Fruit fly (Drosophila melanogaster): ENCODE measurements around the gene Upf2.

Gene Upf2

dm6 chrX:8122834-8123233 is 47.6 kb upstream of the Upf2 start (continued):
- TF ChIP-seq net (GFP tag; optimal IDR thresholded peaks at IDR 0.05), result peak; percentile 63
- TF ChIP-seq Ets96B (tag; optimal IDR thresholded peaks at IDR 0.05), result peak; percentile 17
- TF ChIP-seq acj6 (GFP tag; optimal IDR thresholded peaks at IDR 0.05), result peak; percentile 34
- TF ChIP-seq topi (GFP tag; optimal IDR thresholded peaks at IDR 0.05), result peak; percentile 15
- TF ChIP-seq CG34406 (GFP tag; optimal IDR thresholded peaks at IDR 0.05), result no peak
- no peak for TF ChIP-seq Eip93F (GFP tag; optimal IDR thresholded peaks at IDR 0.05)
- TF ChIP-seq dac (GFP tag; optimal IDR thresholded peaks at IDR 0.05), result peak; percentile 47
- TF ChIP-seq CG6276 (GFP tag; optimal IDR thresholded peaks at IDR 0.05), result peak; percentile 66
- TF ChIP-seq Lpt (GFP tag; optimal IDR thresholded peaks at IDR 0.05), result peak; percentile 54
- no peak for TF ChIP-seq CG9139 (GFP tag; optimal IDR thresholded peaks at IDR 0.05)
- TF ChIP-seq vri (GFP tag; optimal IDR thresholded peaks at IDR 0.05), result no peak
- TF ChIP-seq Met (GFP tag; optimal IDR thresholded peaks at IDR 0.05), result no peak
- TF ChIP-seq Ets21C (GFP tag; optimal IDR thresholded peaks at IDR 0.05), result no peak

- TF ChIP-seq Eip78C (GFP tag), result peak; percentile 39
- no peak for TF ChIP-seq CG11902 (GFP tag; optimal IDR thresholded peaks at IDR 0.05)
- no peak for TF ChIP-seq Blimp-1 (GFP tag; optimal IDR thresholded peaks at IDR 0.05)
Measured at dm6 chrX:8120939-8121338, 45.7 kb upstream of the Upf2 start, which contains the start of gene CG2260. TSS of gene CG2260 (minus strand) at chrX:8121147.

dm6 chrX:8116813-8117212 is 41.5 kb upstream of the Upf2 start, which contains the start of gene CG1575:
TSS of gene CG1575 (plus strand) at chrX:8117012.
- TF ChIP-seq Eip75B (GFP tag; optimal IDR thresholded peaks at IDR 0.05), result no peak
- no peak for TF ChIP-seq Lpt (GFP tag; optimal IDR thresholded peaks at IDR 0.05)
- no peak for TF ChIP-seq fkh (GFP tag; optimal IDR thresholded peaks at IDR 0.05)
- TF ChIP-seq CG8632 (GFP tag; optimal IDR thresholded peaks at IDR 0.05), result no peak
- no peak for TF ChIP-seq CG6276 (GFP tag; optimal IDR thresholded peaks at IDR 0.05)
- no peak for TF ChIP-seq fd59A (GFP tag; optimal IDR thresholded peaks at IDR 0.05)
- TF ChIP-seq CG11294 (GFP tag; IDR thresholded peaks at IDR 0.05), result no peak
- no peak for TF ChIP-seq CG4318 (GFP tag; optimal IDR thresholded peaks at IDR 0.05)
- no peak for TF ChIP-seq CG6854 (GFP tag; optimal IDR thresholded peaks at IDR 0.05)
- TF ChIP-seq Hr38 (GFP tag; optimal IDR thresholded peaks at IDR 0.05), result no peak
- TF ChIP-seq CG7368 (GFP tag; optimal IDR thresholded peaks at IDR 0.05), result no peak

- no peak for TF ChIP-seq CG6792 (GFP tag; optimal IDR thresholded peaks at IDR 0.05)
- no peak for TF ChIP-seq CG11294 (GFP tag; IDR thresholded peaks at IDR 0.05)
- TF ChIP-seq fkh (GFP tag; optimal IDR thresholded peaks at IDR 0.05), result peak; percentile 5
- peak; percentile 4 for TF ChIP-seq CG6276 (GFP tag; optimal IDR thresholded peaks at IDR 0.05)
- TF ChIP-seq Gug (GFP tag; IDR thresholded peaks at IDR 0.05), result no peak
- no peak for TF ChIP-seq Sox14 (GFP tag; optimal IDR thresholded peaks at IDR 0.05)
- TF ChIP-seq CG7368 (GFP tag; optimal IDR thresholded peaks at IDR 0.05), result no peak
- TF ChIP-seq eg (GFP tag; IDR thresholded peaks at IDR 0.05), result no peak
- peak; percentile 84 for TF ChIP-seq Eip78C (GFP tag)
- TF ChIP-seq CG15336 (GFP tag; IDR thresholded peaks at IDR 0.05), result no peak
- TF ChIP-seq CG1621 (tag; optimal IDR thresholded peaks at IDR 0.05), result no peak
- TF ChIP-seq CG31627 (GFP tag; optimal IDR thresholded peaks at IDR 0.05), result no peak
- TF ChIP-seq salr (GFP tag; optimal IDR thresholded peaks at IDR 0.05), result no peak
- TF ChIP-seq Eip93F (GFP tag; optimal IDR thresholded peaks at IDR 0.05), result no peak
- no peak for TF ChIP-seq Smox (GFP tag; optimal IDR thresholded peaks at IDR 0.05)
- peak; percentile 3 for TF ChIP-seq CG16779 (tag; optimal IDR thresholded peaks at IDR 0.05)
- TF ChIP-seq CG4318 (GFP tag; optimal IDR thresholded peaks at IDR 0.05), result no peak
- TF ChIP-seq CG3032 (tag; optimal IDR thresholded peaks at IDR 0.05), result no peak
- TF ChIP-seq Hr4 (GFP tag; optimal IDR thresholded peaks at IDR 0.05), result no peak
- no peak for TF ChIP-seq CG11902 (GFP tag; optimal IDR thresholded peaks at IDR 0.05)
- TF ChIP-seq achi (GFP tag; optimal IDR thresholded peaks at IDR 0.05), result no peak
- no peak for TF ChIP-seq Met (GFP tag; optimal IDR thresholded peaks at IDR 0.05)
Measured at dm6 chrX:8115717-8116311, 40.5 kb upstream of the Upf2 start, which contains the start of gene Gclc. TSS of gene Gclc (minus strand) at chrX:8116147.
